Worm (Caenorhabditis elegans) whole organism, mixed stage, embryonic: ENCODE measurements around the gene srx-104.
A peak's percentile ranks its signal among the peaks of the same experiment; 100 is the strongest.

Experiments
- bed-3 ChIP-seq: fragments of 200-800 bp; sonication (Bioruptor generic); optimal IDR thresholded peaks from 3 replicates; lab custom pipeline; 2018; ENCODE audit warnings: mild to moderate bottlenecking, missing genetic modification characterization, moderate library complexity, missing compliant biosample characterization
- blmp-1 ChIP-seq: fragments of 150-350 bp; optimal IDR thresholded peaks from 2 replicates; lab custom pipeline; 2014; ENCODE audit warnings: missing biosample characterization, missing genetic modification characterization
- ceh-39 ChIP-seq: fragments of 150-350 bp; optimal IDR thresholded peaks from 2 replicates; lab custom pipeline; 2014; ENCODE audit warnings: missing biosample characterization, missing genetic modification characterization
- cnd-1 ChIP-seq: fragments of 200-800 bp; sonication (Bioruptor generic); optimal IDR thresholded peaks from 2 replicates; lab custom pipeline; 2018; ENCODE audit warnings: mild to moderate bottlenecking, missing genetic modification characterization, missing compliant biosample characterization
- elt-1 ChIP-seq: sonication (generic microtip); optimal IDR thresholded peaks from 2 replicates; lab custom pipeline; 2017; ENCODE audit warnings: missing genetic modification characterization, mild to moderate bottlenecking, missing compliant biosample characterization, antibody characterized with exemption, moderate library complexity, borderline replicate concordance; ENCODE audit not compliant: insufficient read depth
- elt-3 ChIP-seq: fragments of 150-350 bp; optimal IDR thresholded peaks from 2 replicates; lab custom pipeline; 2014; ENCODE audit warnings: missing biosample characterization, missing genetic modification characterization
- flh-1 ChIP-seq: fragments of 200-800 bp; sonication (Bioruptor generic); optimal IDR thresholded peaks from 2 replicates; lab custom pipeline; 2018; ENCODE audit warnings: mild to moderate bottlenecking, missing genetic modification characterization, moderate library complexity, missing compliant biosample characterization
- ham-2 ChIP-seq: fragments of 200-800 bp; sonication (Bioruptor generic); optimal IDR thresholded peaks from 2 replicates; lab custom pipeline; 2018; ENCODE audit warnings: mild to moderate bottlenecking, missing genetic modification characterization, missing compliant biosample characterization
- hlh-1 ChIP-seq: fragments of 150-350 bp; optimal IDR thresholded peaks from 2 replicates; lab custom pipeline; 2014; ENCODE audit warnings: missing biosample characterization, missing genetic modification reagents, missing genetic modification characterization
- lin-13 ChIP-seq: fragments of 150-350 bp; optimal IDR thresholded peaks from 2 replicates; lab custom pipeline; 2014; ENCODE audit warnings: missing biosample characterization, missing genetic modification characterization
- mab-5 ChIP-seq: fragments of 150-350 bp; optimal IDR thresholded peaks from 2 replicates; lab custom pipeline; 2014; ENCODE audit warnings: missing biosample characterization, missing genetic modification characterization
- mep-1 ChIP-seq: fragments of 150-350 bp; optimal IDR thresholded peaks from 2 replicates; lab custom pipeline; 2017; ENCODE audit warnings: missing biosample characterization, missing genetic modification reagents, missing genetic modification characterization, inconsistent platforms
- mls-2 ChIP-seq: sonication (generic microtip); optimal IDR thresholded peaks from 2 replicates; lab custom pipeline; 2016; ENCODE audit warnings: mild to moderate bottlenecking, missing genetic modification characterization, moderate library complexity, missing compliant biosample characterization
- nhr-12 ChIP-seq: fragments of 150-350 bp; optimal IDR thresholded peaks from 2 replicates; lab custom pipeline; 2014; ENCODE audit warnings: missing biosample characterization, missing genetic modification characterization
- nhr-237 ChIP-seq: fragments of 150-350 bp; optimal IDR thresholded peaks from 2 replicates; lab custom pipeline; 2014; ENCODE audit warnings: missing biosample characterization, missing genetic modification characterization
- nhr-28 ChIP-seq: fragments of 150-350 bp; optimal IDR thresholded peaks from 2 replicates; lab custom pipeline; 2014; ENCODE audit warnings: missing biosample characterization, missing genetic modification characterization
- nhr-76 ChIP-seq: sonication (generic microtip); optimal IDR thresholded peaks from 2 replicates; lab custom pipeline; 2017; ENCODE audit warnings: missing biosample characterization, missing genetic modification characterization
- pha-4 ChIP-seq: fragments of 150-350 bp; optimal IDR thresholded peaks from 2 replicates; lab custom pipeline; 2018; ENCODE audit warnings: missing biosample characterization, missing genetic modification reagents, missing genetic modification characterization
- snpc-4 ChIP-seq: fragments of 150-350 bp; optimal IDR thresholded peaks from 2 replicates; lab custom pipeline; 2014; ENCODE audit warnings: missing biosample characterization, missing genetic modification characterization
- sptf-1 ChIP-seq: sonication (generic microtip); optimal IDR thresholded peaks from 2 replicates; lab custom pipeline; 2017; ENCODE audit warnings: mild to moderate bottlenecking, missing genetic modification characterization, moderate library complexity, missing compliant biosample characterization
- tbx-8 ChIP-seq: fragments of 200-800 bp; sonication (Bioruptor generic); optimal IDR thresholded peaks from 2 replicates; lab custom pipeline; 2018; ENCODE audit warnings: mild to moderate bottlenecking, missing genetic modification characterization, moderate library complexity, missing compliant biosample characterization
- unc-120 ChIP-seq: sonication (generic microtip); optimal IDR thresholded peaks from 2 replicates; lab custom pipeline; 2017; ENCODE audit warnings: missing genetic modification characterization, missing compliant biosample characterization; ENCODE audit not compliant: poor library complexity, severe bottlenecking
- unc-39 ChIP-seq: fragments of 150-350 bp; optimal IDR thresholded peaks from 2 replicates; lab custom pipeline; 2014; ENCODE audit warnings: missing biosample characterization, missing genetic modification characterization
- unc-62 ChIP-seq: fragments of 150-350 bp; optimal IDR thresholded peaks from 2 replicates; lab custom pipeline; 2014; ENCODE audit warnings: missing biosample characterization, missing genetic modification reagents, missing genetic modification characterization
- zip-8 ChIP-seq: fragments of 150-350 bp; optimal IDR thresholded peaks from 2 replicates; lab custom pipeline; 2014; ENCODE audit warnings: missing biosample characterization, missing genetic modification characterization

The srx-104 gene

DNA sequence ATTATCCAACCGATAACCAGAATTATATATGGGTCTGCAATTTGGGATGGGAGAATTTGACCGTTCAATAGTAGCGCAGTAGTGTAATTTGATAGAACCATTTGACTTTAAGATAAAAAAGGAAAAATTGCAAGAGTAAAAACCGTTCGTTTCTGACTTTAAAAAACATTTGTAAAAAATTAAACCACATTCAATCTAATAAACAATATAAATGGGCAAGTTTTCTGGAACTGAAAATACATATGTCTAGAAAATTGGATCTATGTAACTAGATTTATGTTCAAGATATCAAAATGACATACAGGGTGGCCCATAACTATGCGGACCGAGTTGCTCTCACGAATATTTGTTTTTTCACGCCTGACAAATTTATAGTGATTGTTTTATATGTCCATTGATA, 4.8 kb downstream of the srx-104 start, which contains the start of gene srx-102:
srx-102 (minus strand) TSS at position 101 of the 400 bp plus-strand sequence.
- TF ChIP-seq blmp-1 (tag; lab: Kevin White, UChicago): no peak
- no peak for TF ChIP-seq nhr-76
- TF ChIP-seq elt-1 (tag; lab: Kevin White, UChicago): no peak
- TF ChIP-seq nhr-237 (tag; lab: Kevin White, UChicago): no peak
- TF ChIP-seq mep-1 (tag; lab: Kevin White, UChicago): no peak
- no peak for TF ChIP-seq ham-2 (GFP tag; lab: Kevin White, UChicago)
- TF ChIP-seq mls-2 (tag; lab: Kevin White, UChicago): no peak
- TF ChIP-seq lin-13 (tag; lab: Kevin White, UChicago): no peak
- TF ChIP-seq tbx-8: no peak
- TF ChIP-seq pha-4 (tag; lab: Kevin White, UChicago): no peak
- no peak for TF ChIP-seq nhr-28 (tag; lab: Kevin White, UChicago)
- no peak for TF ChIP-seq unc-39 (tag; lab: Kevin White, UChicago)
- TF ChIP-seq, all 35 proteins: peak for 0

- no peak for TF ChIP-seq nhr-76
- no peak for TF ChIP-seq mep-1 (tag; lab: Kevin White, UChicago)
- TF ChIP-seq mab-5: no peak
- no peak for TF ChIP-seq ceh-39 (tag; lab: Kevin White, UChicago)
Measured at ce11 chrII:3690646-3691045, 8.8 kb downstream of the srx-104 start, which contains the start of gene srx-101. TSS of gene srx-101 (minus strand) at chrII:3690746.

DNA sequence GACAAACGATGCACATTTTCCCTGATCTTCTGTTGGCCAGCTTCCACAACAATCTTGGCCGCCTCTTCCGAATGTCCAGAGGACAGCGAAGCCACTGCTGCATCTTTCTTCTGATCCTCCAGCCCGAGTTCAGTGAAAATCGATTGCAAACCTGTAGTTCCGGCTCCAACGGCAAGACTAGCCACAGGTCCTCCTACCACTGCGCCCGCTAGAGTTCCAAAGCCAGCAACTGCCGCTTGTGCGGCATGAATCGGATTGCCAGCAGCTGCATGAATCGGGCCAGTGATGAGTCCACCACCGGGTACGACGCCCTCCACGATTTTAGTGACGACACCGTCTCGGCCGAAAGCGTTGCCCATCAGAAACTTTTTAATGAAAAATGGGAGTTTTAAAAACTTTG, 11.2 kb downstream of the srx-104 start, which contains the start of gene ifas-1:
ifas-1 (minus strand) TSS at position 387 of the 400 bp plus-strand sequence.
- TF ChIP-seq mep-1 (tag; lab: Kevin White, UChicago) (no peak), blmp-1 (tag; lab: Kevin White, UChicago) (no peak), flh-1 (GFP tag; lab: Kevin White, UChicago) (no peak), mab-5 (no peak), lin-13 (tag; lab: Kevin White, UChicago) (no peak), ceh-39 (tag; lab: Kevin White, UChicago) (no peak), unc-120 (tag; lab: Kevin White, UChicago) (no peak), bed-3 (GFP tag; lab: Kevin White, UChicago) (no peak), tbx-8 (no peak)
- TF ChIP-seq, all 35 proteins: peak for 0

ce11 chrII:3684487-3685067, 14.9 kb downstream of the srx-104 start:
- TF ChIP-seq zip-8 (tag; lab: Kevin White, UChicago) (peak; percentile 77), mls-2 (tag; lab: Kevin White, UChicago) (no peak)

- TF ChIP-seq nhr-237 (tag; lab: Kevin White, UChicago) (no peak), lin-13 (tag; lab: Kevin White, UChicago) (peak; percentile 22), unc-62 (GFP tag; lab: Kevin White, UChicago) (peak; percentile 66), elt-3 (no peak), sptf-1 (tag; lab: Kevin White, UChicago) (no peak), cnd-1 (no peak), pha-4 (tag; lab: Kevin White, UChicago) (peak; percentile 10), mep-1 (tag; lab: Kevin White, UChicago) (peak; percentile 26), hlh-1 (tag; lab: Kevin White, UChicago) (peak; percentile 82)
Measured at ce11 chrII:3682770-3683234, 16.7 kb downstream of the srx-104 start, which contains the start of gene F19B10.1. TSS of gene F19B10.1 (plus strand) at chrII:3683184.

DNA sequence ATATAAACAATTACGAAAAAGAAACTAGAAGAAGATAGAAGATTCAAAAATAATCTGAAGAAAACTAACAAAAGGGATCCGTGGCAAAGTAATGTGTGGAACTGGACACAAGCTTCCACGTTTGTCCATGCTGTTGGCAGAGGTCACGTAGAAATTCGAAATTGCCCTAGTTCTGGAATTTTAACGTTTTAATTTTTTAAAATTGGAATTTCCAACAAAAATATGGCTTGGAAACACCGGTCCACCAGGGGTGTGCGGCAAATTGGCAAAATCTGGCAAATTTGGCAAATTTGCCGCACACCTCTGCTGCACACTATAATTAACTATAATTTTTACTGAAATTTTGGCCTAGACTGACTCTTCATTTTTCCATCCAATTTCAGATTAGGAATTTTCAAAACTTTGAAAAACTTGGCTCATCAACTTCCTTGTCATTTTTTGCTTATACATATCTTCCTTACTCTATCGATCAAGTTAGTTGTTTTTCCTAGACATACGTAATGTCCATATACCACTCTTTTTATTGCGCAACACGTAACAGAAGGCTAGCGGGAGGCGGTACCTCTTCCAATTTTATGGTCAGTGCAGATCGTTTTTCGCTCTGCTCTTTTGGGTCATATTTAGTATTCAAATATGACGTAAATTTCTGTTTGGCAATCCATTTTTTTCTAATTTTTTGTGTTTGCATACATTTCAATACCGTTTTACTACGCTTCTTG, 18.0 kb downstream of the srx-104 start, which contains the start of gene F19B10.10:
F19B10.10 (minus strand) TSS at position 51 of the 719 bp plus-strand sequence.
- TF ChIP-seq nhr-28 (tag; lab: Kevin White, UChicago) (no peak), zip-8 (tag; lab: Kevin White, UChicago) (peak; percentile 92)

- TF ChIP-seq mep-1 (tag; lab: Kevin White, UChicago) (no peak), nhr-28 (tag; lab: Kevin White, UChicago) (no peak), unc-62 (GFP tag; lab: Kevin White, UChicago) (no peak), unc-120 (tag; lab: Kevin White, UChicago) (no peak), flh-1 (GFP tag; lab: Kevin White, UChicago) (no peak), ceh-39 (tag; lab: Kevin White, UChicago) (no peak), zip-8 (tag; lab: Kevin White, UChicago) (no peak), bed-3 (GFP tag; lab: Kevin White, UChicago) (no peak), snpc-4 (tag; lab: Kevin White, UChicago) (no peak), nhr-237 (tag; lab: Kevin White, UChicago) (no peak), nhr-12 (tag; lab: Kevin White, UChicago) (no peak), pha-4 (tag; lab: Kevin White, UChicago) (no peak), sptf-1 (tag; lab: Kevin White, UChicago) (no peak)
Measured at ce11 chrII:3680366-3680765, 19.1 kb downstream of the srx-104 start.
